Worm (Caenorhabditis elegans): ENCODE results near the gene F59A2.5.

ce11 chrIII:3377700-3378099, 27.0 kb upstream of the F59A2.5 start:
- no peak for TF ChIP-seq mec-3 (tag; optimal IDR thresholded peaks at IDR 0.05; ENCODE audit: borderline replicate concordance)
- no peak for TF ChIP-seq ttx-3 (tag; optimal IDR thresholded peaks at IDR 0.05)
- TF ChIP-seq pqm-1 (tag; optimal IDR thresholded peaks at IDR 0.05): no peak
- TF ChIP-seq nfya-1 (tag; optimal IDR thresholded peaks at IDR 0.05): no peak
- TF ChIP-seq nhr-11 (tag; optimal IDR thresholded peaks at IDR 0.05): no peak
- no peak for TF ChIP-seq lin-11 (tag; optimal IDR thresholded peaks at IDR 0.05)
- no peak for TF ChIP-seq unc-55 (GFP tag; optimal IDR thresholded peaks at IDR 0.05)
- no peak for TF ChIP-seq eyg-1 (tag; optimal IDR thresholded peaks at IDR 0.05)
- TF ChIP-seq dve-1 (tag; optimal IDR thresholded peaks at IDR 0.05): no peak
